Fruit fly (Drosophila melanogaster) whole organism, prepupa: ENCODE results near the gene CG32971.

Source experiments
- CG10631 ChIP-seq: fragments of 200-800 bp; sonication (Bioruptor generic); optimal IDR thresholded peaks from 2 replicates; lab custom pipeline; 2016; ENCODE audit warnings: missing biosample characterization, missing genetic modification characterization
- CG10669 ChIP-seq: fragments of 200-800 bp; sonication (Bioruptor generic); optimal IDR thresholded peaks from 3 replicates; lab custom pipeline; 2018; ENCODE audit warnings: missing biosample characterization, mild to moderate bottlenecking, missing genetic modification characterization, moderate library complexity
- CG11902 ChIP-seq: fragments of 200-800 bp; sonication (Bioruptor generic); optimal IDR thresholded peaks from 3 replicates; lab custom pipeline; 2016; ENCODE audit warnings: missing biosample characterization, missing genetic modification characterization
- CG15336 ChIP-seq: fragments of 200-800 bp; sonication (Bioruptor generic); IDR thresholded peaks from 2 replicates; pipeline ENCODE4 v1.3.6; 2022; ENCODE audit warnings: missing biosample characterization, missing genetic modification characterization
- CG1621 ChIP-seq: fragments of 200-800 bp; sonication (Bioruptor generic); optimal IDR thresholded peaks from 3 replicates; lab custom pipeline; 2018; ENCODE audit warnings: missing biosample characterization, mild to moderate bottlenecking, missing genetic modification characterization
- CG3032 ChIP-seq: fragments of 200-800 bp; optimal IDR thresholded peaks from 2 replicates; lab custom pipeline; 2019; ENCODE audit warnings: missing biosample characterization, mild to moderate bottlenecking, missing genetic modification characterization, moderate library complexity
- CG34406 ChIP-seq: fragments of 200-800 bp; sonication (Bioruptor generic); optimal IDR thresholded peaks from 3 replicates; lab custom pipeline; 2016; ENCODE audit warnings: missing biosample characterization, missing genetic modification characterization
- CG4318 ChIP-seq: fragments of 200-800 bp; sonication (Bioruptor generic); optimal IDR thresholded peaks from 3 replicates; lab custom pipeline; 2017; ENCODE audit warnings: missing biosample characterization, mild to moderate bottlenecking, missing genetic modification characterization
- CG6163 ChIP-seq: fragments of 200-800 bp; sonication (Bioruptor generic); IDR thresholded peaks from 3 replicates; pipeline ENCODE4 v1.3.6; 2022; ENCODE audit warnings: missing biosample characterization, missing genetic modification characterization
- CG6792 ChIP-seq: fragments of 200-800 bp; sonication (Bioruptor generic); optimal IDR thresholded peaks from 3 replicates; lab custom pipeline; 2016; ENCODE audit warnings: missing biosample characterization, missing genetic modification characterization
- CG6854 ChIP-seq: fragments of 200-800 bp; sonication (Bioruptor generic); optimal IDR thresholded peaks from 2 replicates; lab custom pipeline; 2017; ENCODE audit warnings: missing biosample characterization, mild to moderate bottlenecking, missing genetic modification characterization
- CG8119 ChIP-seq: fragments of 200-800 bp; sonication (Bioruptor generic); IDR thresholded peaks from 3 replicates; pipeline ENCODE4 v1.3.6; 2022; ENCODE audit warnings: missing biosample characterization, missing genetic modification characterization
- CG8319 ChIP-seq: fragments of 200-800 bp; sonication (Bioruptor generic); optimal IDR thresholded peaks from 3 replicates; lab custom pipeline; 2016; ENCODE audit warnings: missing biosample characterization, missing genetic modification characterization
- Eip78C ChIP-seq: fragments of 200-800 bp; sonication (Bioruptor generic); peaks from one replicate; lab custom pipeline; 2016; ENCODE audit warnings: missing biosample characterization, missing genetic modification characterization
- Eip93F ChIP-seq: fragments of 200-800 bp; sonication (Bioruptor generic); optimal IDR thresholded peaks from 2 replicates; lab custom pipeline; 2016; ENCODE audit warnings: missing biosample characterization, mild to moderate bottlenecking, missing genetic modification characterization
- Ets21C ChIP-seq: fragments of 200-800 bp; sonication (Bioruptor generic); optimal IDR thresholded peaks from 3 replicates; lab custom pipeline; 2016; ENCODE audit warnings: missing biosample characterization, missing genetic modification characterization
- Ets96B ChIP-seq: fragments of 200-800 bp; optimal IDR thresholded peaks from 2 replicates; lab custom pipeline; 2019; ENCODE audit warnings: missing biosample characterization, mild to moderate bottlenecking, missing genetic modification characterization, moderate library complexity
- Gug ChIP-seq: fragments of 200-800 bp; sonication (Bioruptor generic); IDR thresholded peaks from 2 replicates; pipeline ENCODE4 v1.3.6; 2022; ENCODE audit warnings: missing biosample characterization, missing genetic modification characterization
- Hr38 ChIP-seq: sonication (Bioruptor generic); optimal IDR thresholded peaks from 2 replicates; lab custom pipeline; 2016; ENCODE audit warnings: missing biosample characterization, missing genetic modification characterization
- Hr4 ChIP-seq: fragments of 200-800 bp; sonication (Bioruptor generic); optimal IDR thresholded peaks from 3 replicates; lab custom pipeline; 2016; ENCODE audit warnings: missing biosample characterization, missing genetic modification characterization
- Lpt ChIP-seq: fragments of 200-800 bp; sonication (Bioruptor generic); optimal IDR thresholded peaks from 3 replicates; lab custom pipeline; 2016; ENCODE audit warnings: missing biosample characterization, missing genetic modification characterization
- Met ChIP-seq: fragments of 200-800 bp; sonication (Bioruptor generic); optimal IDR thresholded peaks from 3 replicates; lab custom pipeline; 2016; ENCODE audit warnings: missing biosample characterization, missing genetic modification characterization
- dac ChIP-seq: fragments of 200-800 bp; sonication (Bioruptor generic); optimal IDR thresholded peaks from 2 replicates; lab custom pipeline; 2017; ENCODE audit warnings: missing biosample characterization, mild to moderate bottlenecking, missing genetic modification characterization
- dsx ChIP-seq: fragments of 200-800 bp; optimal IDR thresholded peaks from 3 replicates; lab custom pipeline; 2019; ENCODE audit warnings: missing biosample characterization, mild to moderate bottlenecking, missing genetic modification characterization, moderate library complexity; ENCODE audit not compliant: poor library complexity, severe bottlenecking
- eg ChIP-seq: fragments of 200-800 bp; sonication (Bioruptor generic); IDR thresholded peaks from 3 replicates; pipeline ENCODE4 v1.3.6; 2022; ENCODE audit warnings: missing biosample characterization, missing genetic modification characterization
- esn ChIP-seq: fragments of 200-800 bp; sonication (Bioruptor generic); optimal IDR thresholded peaks from 2 replicates; lab custom pipeline; 2016; ENCODE audit warnings: missing biosample characterization, mild to moderate bottlenecking, missing genetic modification characterization, moderate library complexity
- fkh ChIP-seq: fragments of 200-800 bp; sonication (Bioruptor generic); optimal IDR thresholded peaks from 3 replicates; lab custom pipeline; 2017; ENCODE audit warnings: missing biosample characterization, mild to moderate bottlenecking, missing genetic modification characterization, moderate library complexity
- lz ChIP-seq: fragments of 200-800 bp; sonication (Bioruptor generic); optimal IDR thresholded peaks from 3 replicates; lab custom pipeline; 2016; ENCODE audit warnings: missing biosample characterization, missing genetic modification characterization
- net ChIP-seq: fragments of 200-800 bp; sonication (Bioruptor generic); optimal IDR thresholded peaks from 3 replicates; lab custom pipeline; 2016; ENCODE audit warnings: missing biosample characterization, missing genetic modification characterization
- pdm3 ChIP-seq: fragments of 200-800 bp; sonication (Bioruptor generic); optimal IDR thresholded peaks from 3 replicates; lab custom pipeline; 2016; ENCODE audit warnings: missing biosample characterization, missing genetic modification characterization
- ss ChIP-seq, 2 experiments: fragments of 200-800 bp; sonication (Bioruptor generic); optimal IDR thresholded peaks; 2 replicates in 1 of 2; 3 replicates in 1 of 2; lab custom pipeline; 2017 to 2018; ENCODE audit warnings: mild to moderate bottlenecking in 2 of 2, missing biosample characterization in 2 of 2, missing genetic modification characterization in 2 of 2, moderate library complexity in 1 of 2
- svp ChIP-seq: fragments of 200-800 bp; sonication (Bioruptor generic); peaks from one replicate; lab custom pipeline; 2016; ENCODE audit warnings: missing biosample characterization, missing genetic modification characterization

CG32971 gene

dm6 chr2L:14268622-14269021 lies 6.0 kb upstream of the CG32971 start:
- TF ChIP-seq fkh (peak; percentile 16), CG34406 (GFP tag; lab: Kevin White, UChicago) (no peak)

- TF ChIP-seq CG6854 (GFP tag; lab: Kevin White, UChicago) (no peak), CG11902 (GFP tag; lab: Kevin White, UChicago) (no peak), CG4318 (GFP tag; lab: Kevin White, UChicago) (no peak), CG6163 (GFP tag; lab: Robert Waterston, UW) (no peak), svp (no peak), Eip93F (no peak), pdm3 (GFP tag; lab: Kevin White, UChicago) (no peak), CG6792 (no peak)
Measured at dm6 chr2L:14271424-14271823, 3.2 kb upstream of the CG32971 start.

dm6 chr2L:14273540-14273939 lies 1.1 kb upstream of the CG32971 start:
- TF ChIP-seq net (GFP tag; lab: Kevin White, UChicago) (no peak), lz (GFP tag; lab: Kevin White, UChicago) (no peak), fkh (peak; percentile 35), CG10631 (no peak), CG8319 (GFP tag; lab: Kevin White, UChicago) (no peak), CG8119 (GFP tag; lab: Robert Waterston, UW) (no peak), CG6163 (GFP tag; lab: Robert Waterston, UW) (no peak)

- no peak for TF ChIP-seq svp
- no peak for TF ChIP-seq CG3032 (tag; lab: Kevin White, UChicago)
- TF ChIP-seq dsx (GFP tag; lab: Kevin White, UChicago), result peak; percentile 56
- no peak for TF ChIP-seq Ets96B (tag; lab: Kevin White, UChicago)
- no peak for TF ChIP-seq Gug (GFP tag; lab: Robert Waterston, UW)
Measured at dm6 chr2L:14280772-14281171, 6.2 kb downstream of the CG32971 start.

dm6 chr2L:14284636-14285035 lies 10.0 kb downstream of the CG32971 start:
- TF ChIP-seq Hr38 (GFP tag; lab: Kevin White, UChicago) (no peak), fkh (peak; percentile 2)

dm6 chr2L:14287907-14288306 lies 13.3 kb downstream of the CG32971 start:
- no peak for TF ChIP-seq Lpt (GFP tag; lab: Kevin White, UChicago)
- TF ChIP-seq CG10669, result no peak
- no peak for TF ChIP-seq eg (GFP tag; lab: Robert Waterston, UW)
- TF ChIP-seq Ets96B (tag; lab: Kevin White, UChicago), result no peak

dm6 chr2L:14292721-14293120 lies 18.1 kb downstream of the CG32971 start:
- TF ChIP-seq eg (GFP tag; lab: Robert Waterston, UW), result 0 out of 3 replicates have a peak, but pooled peaks have one; percentile 8
- peak; percentile 31 for TF ChIP-seq svp
- TF ChIP-seq CG15336 (GFP tag; lab: Robert Waterston, UW), result no peak

- TF ChIP-seq ss (GFP tag; optimal IDR thresholded peaks at IDR 0.05; lab: Kevin White, UChicago), result no peak
- TF ChIP-seq CG6163 (GFP tag; lab: Robert Waterston, UW), result no peak
- TF ChIP-seq Eip78C (GFP tag; lab: Kevin White, UChicago), result no peak
- TF ChIP-seq lz (GFP tag; lab: Kevin White, UChicago), result no peak
- TF ChIP-seq CG6854 (GFP tag; lab: Kevin White, UChicago), result no peak
- TF ChIP-seq fkh, result no peak
- no peak for TF ChIP-seq CG34406 (GFP tag; lab: Kevin White, UChicago)
- TF ChIP-seq Hr4 (GFP tag; lab: Kevin White, UChicago), result no peak
- no peak for TF ChIP-seq CG10669
- TF ChIP-seq CG1621 (tag; lab: Kevin White, UChicago), result no peak
- TF ChIP-seq dac, result no peak
- no peak for TF ChIP-seq Met (GFP tag; lab: Kevin White, UChicago)
- no peak for TF ChIP-seq Ets21C (GFP tag; lab: Kevin White, UChicago)
- no peak for TF ChIP-seq esn
- no peak for TF ChIP-seq dsx (GFP tag; lab: Kevin White, UChicago)
- TF ChIP-seq CG11902 (GFP tag; lab: Kevin White, UChicago), result no peak
- no peak for TF ChIP-seq CG8119 (GFP tag; lab: Robert Waterston, UW)
Measured at dm6 chr2L:14293917-14294316, 19.3 kb downstream of the CG32971 start.
